Worm (Caenorhabditis elegans) whole organism, midembryonic: Measurements from ENCODE around the gene cyp-33C1.

Experiments
- T22C8.4 ChIP-seq: fragments of 200-800 bp; sonication (Bioruptor generic); IDR thresholded peaks from 2 replicates; pipeline ENCODE4 v1.3.6; 2022; ENCODE audit warnings: missing genetic modification characterization, missing compliant biosample characterization
- ztf-23 ChIP-seq: fragments of 200-800 bp; sonication (Bioruptor generic); IDR thresholded peaks from 2 replicates; pipeline ENCODE4 v1.3.6; 2022; ENCODE audit warnings: missing genetic modification reagents, missing genetic modification characterization, missing compliant biosample characterization

- no peak for TF ChIP-seq T22C8.4 (GFP tag; lab: Robert Waterston, UW)
- no peak for TF ChIP-seq ztf-23 (GFP tag; lab: Robert Waterston, UW)
These were observed 21.9 kb downstream of the cyp-33C1 start, which contains the start of gene cyp-32B1 for ce11 chrV:2201240-2201639.
